Fruit fly (Drosophila melanogaster) whole organism, pupa: ENCODE results near the gene CG43362.
A peak's percentile ranks its signal among the peaks of the same experiment; 100 is the strongest.

Experiments
- CG10348 ChIP-seq: fragments of 200-800 bp; sonication (Bioruptor generic); IDR thresholded peaks from 2 replicates; pipeline ENCODE4 v1.3.6; 2022; ENCODE audit warnings: missing biosample characterization, missing genetic modification characterization
- CG15710 ChIP-seq: fragments of 200-800 bp; sonication (Bioruptor generic); optimal IDR thresholded peaks from 2 replicates; lab custom pipeline; 2018; ENCODE audit warnings: missing biosample characterization, mild to moderate bottlenecking, missing genetic modification characterization, moderate library complexity
- CG34367 ChIP-seq: fragments of 200-800 bp; sonication (Bioruptor generic); optimal IDR thresholded peaks from 2 replicates; lab custom pipeline; 2018; ENCODE audit warnings: missing biosample characterization, mild to moderate bottlenecking, missing genetic modification characterization
- CG9948 ChIP-seq: fragments of 200-800 bp; sonication (Bioruptor generic); optimal IDR thresholded peaks from 2 replicates; lab custom pipeline; 2018; ENCODE audit warnings: missing biosample characterization, mild to moderate bottlenecking, missing genetic modification characterization, moderate library complexity
- EcR ChIP-seq: fragments of 200-800 bp; sonication (Bioruptor generic); optimal IDR thresholded peaks from 3 replicates; lab custom pipeline; 2019; ENCODE audit warnings: missing biosample characterization, missing genetic modification characterization, mild to moderate bottlenecking, moderate library complexity, missing genetic modification reagents
- Pif1A ChIP-seq: fragments of 200-800 bp; sonication (Bioruptor generic); optimal IDR thresholded peaks from 3 replicates; lab custom pipeline; 2016; ENCODE audit warnings: missing biosample characterization, missing genetic modification characterization
- gl ChIP-seq: fragments of 200-800 bp; sonication (Bioruptor generic); optimal IDR thresholded peaks from 2 replicates; lab custom pipeline; 2018; ENCODE audit warnings: missing biosample characterization, mild to moderate bottlenecking, missing genetic modification characterization

- TF ChIP-seq CG34367 (tag; lab: Kevin White, UChicago), result peak; percentile 4
- no peak for TF ChIP-seq gl (tag; lab: Kevin White, UChicago)
- no peak for TF ChIP-seq Pif1A (GFP tag; lab: Kevin White, UChicago)
- no peak for TF ChIP-seq EcR
- TF ChIP-seq CG9948 (tag; lab: Kevin White, UChicago), result peak; percentile 23
- no peak for TF ChIP-seq CG15710
- no peak for TF ChIP-seq CG10348
Measured at dm6 chr2L:18331612-18332011, 40.4 kb upstream of the CG43362 start.
